Worm (Caenorhabditis elegans): ENCODE results near the gene W04H10.6.

ce11 chrII:596702-597101 is 11.5 kb downstream of the W04H10.6 start:
- TF ChIP-seq ZK546.5 (tag; optimal IDR thresholded peaks at IDR 0.05) (no peak), nhr-237 (tag; optimal IDR thresholded peaks at IDR 0.05) (no peak)

Measured in whole organism, L3 larva.